Worm (Caenorhabditis elegans) whole organism, L3 larva: Measurements from ENCODE around the gene ugt-45.

Experiments
- R02D3.7 ChIP-seq: fragments of 150-350 bp; optimal IDR thresholded peaks from 2 replicates; lab custom pipeline; 2014; ENCODE audit warnings: missing biosample characterization, missing genetic modification characterization
- ZK546.5 ChIP-seq: sonication (generic microtip); optimal IDR thresholded peaks from 2 replicates; lab custom pipeline; 2017; ENCODE audit warnings: missing biosample characterization, missing genetic modification characterization
- aly-2 ChIP-seq: fragments of 150-350 bp; optimal IDR thresholded peaks from 2 replicates; lab custom pipeline; 2014; ENCODE audit warnings: missing biosample characterization, missing genetic modification characterization
- ama-1 ChIP-seq: fragments of 150-350 bp; optimal IDR thresholded peaks from 2 replicates; lab custom pipeline; 2018
- ceh-28 ChIP-seq: fragments of 150-350 bp; optimal IDR thresholded peaks from 2 replicates; lab custom pipeline; 2014; ENCODE audit warnings: missing biosample characterization, missing genetic modification reagents, missing genetic modification characterization
- ceh-82 ChIP-seq: fragments of 150-350 bp; optimal IDR thresholded peaks from 2 replicates; lab custom pipeline; 2014; ENCODE audit warnings: missing biosample characterization, missing genetic modification characterization
- ceh-9 ChIP-seq: sonication (generic microtip); optimal IDR thresholded peaks from 2 replicates; lab custom pipeline; 2018; ENCODE audit warnings: missing biosample characterization, missing genetic modification characterization
- egl-5 ChIP-seq: fragments of 150-350 bp; optimal IDR thresholded peaks from 2 replicates; lab custom pipeline; 2017; ENCODE audit warnings: missing biosample characterization, missing genetic modification reagents, missing genetic modification characterization, inconsistent platforms
- elt-2 ChIP-seq: sonication (generic microtip); optimal IDR thresholded peaks from 2 replicates; lab custom pipeline; 2016; ENCODE audit warnings: missing genetic modification reagents, mild to moderate bottlenecking, missing genetic modification characterization, missing compliant biosample characterization
- elt-3 ChIP-seq, 3 experiments: fragments of 150-350 bp in 1 of 3; sonication (generic microtip) in 2 of 3; optimal IDR thresholded peaks; 2 replicates in 2 of 3; 4 replicates in 1 of 3; lab custom pipeline; 2014 to 2017; ENCODE audit warnings: missing biosample characterization in 3 of 3, missing genetic modification characterization in 3 of 3
- fos-1 ChIP-seq: fragments of 150-350 bp; optimal IDR thresholded peaks from 2 replicates; lab custom pipeline; 2014; ENCODE audit warnings: missing biosample characterization, missing genetic modification characterization
- hmg-11 ChIP-seq: sonication (generic microtip); optimal IDR thresholded peaks from 2 replicates; lab custom pipeline; 2016; ENCODE audit warnings: missing genetic modification characterization, missing compliant biosample characterization
- jun-1 ChIP-seq: fragments of 150-350 bp; optimal IDR thresholded peaks from 2 replicates; lab custom pipeline; 2014; ENCODE audit warnings: missing biosample characterization, missing genetic modification reagents, missing genetic modification characterization
- lin-15B ChIP-seq: fragments of 150-350 bp; optimal IDR thresholded peaks from 2 replicates; lab custom pipeline; 2014; ENCODE audit warnings: missing biosample characterization, missing genetic modification characterization
- lin-39 ChIP-seq: fragments of 150-350 bp; optimal IDR thresholded peaks from 2 replicates; lab custom pipeline; 2018; ENCODE audit warnings: missing biosample characterization, missing genetic modification reagents, missing genetic modification characterization
- lsy-12 ChIP-seq: sonication (generic microtip); optimal IDR thresholded peaks from 2 replicates; lab custom pipeline; 2016; ENCODE audit warnings: mild to moderate bottlenecking, missing genetic modification characterization, missing compliant biosample characterization
- mdl-1 ChIP-seq: fragments of 150-350 bp; optimal IDR thresholded peaks from 2 replicates; lab custom pipeline; 2014; ENCODE audit warnings: missing biosample characterization, missing genetic modification characterization
- mml-1 ChIP-seq: fragments of 150-350 bp; sonication (generic microtip); optimal IDR thresholded peaks from 3 replicates; lab custom pipeline; 2014; ENCODE audit warnings: missing biosample characterization, missing genetic modification characterization
- nfya-1 ChIP-seq: sonication (generic microtip); optimal IDR thresholded peaks from 2 replicates; lab custom pipeline; 2017; ENCODE audit warnings: missing genetic modification characterization, mild to moderate bottlenecking, missing compliant biosample characterization, antibody characterized with exemption, moderate library complexity; ENCODE audit not compliant: insufficient read depth
- nhr-11 ChIP-seq: fragments of 150-350 bp; optimal IDR thresholded peaks from 2 replicates; lab custom pipeline; 2014; ENCODE audit warnings: missing biosample characterization, missing genetic modification characterization
- nhr-12 ChIP-seq: fragments of 150-350 bp; optimal IDR thresholded peaks from 2 replicates; lab custom pipeline; 2014; ENCODE audit warnings: missing biosample characterization, missing genetic modification characterization
- nhr-23 ChIP-seq: fragments of 150-350 bp; optimal IDR thresholded peaks from 2 replicates; lab custom pipeline; 2014; ENCODE audit warnings: missing biosample characterization, missing genetic modification reagents, missing genetic modification characterization
- nhr-25 ChIP-seq: sonication (generic microtip); optimal IDR thresholded peaks from 2 replicates; lab custom pipeline; 2017; ENCODE audit warnings: missing biosample characterization, missing genetic modification characterization
- nhr-28 ChIP-seq: fragments of 150-350 bp; optimal IDR thresholded peaks from 2 replicates; lab custom pipeline; 2014; ENCODE audit warnings: missing biosample characterization, missing genetic modification characterization
- nhr-43 ChIP-seq: sonication (generic microtip); optimal IDR thresholded peaks from 2 replicates; lab custom pipeline; 2016; ENCODE audit warnings: mild to moderate bottlenecking, missing genetic modification characterization, missing compliant biosample characterization; ENCODE audit not compliant: poor library complexity, severe bottlenecking
- nhr-67 ChIP-seq: fragments of 150-350 bp; optimal IDR thresholded peaks from 2 replicates; lab custom pipeline; 2014; ENCODE audit warnings: missing biosample characterization, missing genetic modification characterization
- nhr-76 ChIP-seq: fragments of 150-350 bp; sonication (generic microtip); optimal IDR thresholded peaks from 5 replicates; lab custom pipeline; 2014; ENCODE audit warnings: missing biosample characterization, missing genetic modification characterization
- nhr-77 ChIP-seq: fragments of 150-350 bp; optimal IDR thresholded peaks from 2 replicates; lab custom pipeline; 2014; ENCODE audit warnings: missing biosample characterization, missing genetic modification characterization
- pha-4 ChIP-seq: fragments of 150-350 bp; optimal IDR thresholded peaks from 2 replicates; lab custom pipeline; 2014; ENCODE audit warnings: missing biosample characterization, missing genetic modification reagents, missing genetic modification characterization
- pqm-1 ChIP-seq: fragments of 150-350 bp; optimal IDR thresholded peaks from 2 replicates; lab custom pipeline; 2017; ENCODE audit warnings: missing biosample characterization, missing genetic modification characterization, inconsistent platforms
- skn-1 ChIP-seq: fragments of 150-350 bp; optimal IDR thresholded peaks from 2 replicates; lab custom pipeline; 2014; ENCODE audit warnings: missing biosample characterization, missing genetic modification characterization
- snpc-4 ChIP-seq: fragments of 150-350 bp; optimal IDR thresholded peaks from 2 replicates; lab custom pipeline; 2014; ENCODE audit warnings: missing biosample characterization, missing genetic modification characterization
- tbx-2 ChIP-seq: sonication (generic microtip); optimal IDR thresholded peaks from 2 replicates; lab custom pipeline; 2016; ENCODE audit warnings: mild to moderate bottlenecking, missing genetic modification characterization, missing compliant biosample characterization
- unc-39 ChIP-seq: sonication (generic microtip); optimal IDR thresholded peaks from 4 replicates; lab custom pipeline; 2017; ENCODE audit warnings: missing biosample characterization, missing genetic modification characterization
- unc-62 ChIP-seq: fragments of 150-350 bp; sonication (generic microtip); optimal IDR thresholded peaks from 4 replicates; lab custom pipeline; 2014; ENCODE audit warnings: missing biosample characterization, missing genetic modification reagents, missing genetic modification characterization
- zag-1 ChIP-seq: fragments of 150-350 bp; optimal IDR thresholded peaks from 2 replicates; lab custom pipeline; 2014; ENCODE audit warnings: missing biosample characterization, missing genetic modification characterization
- ztf-11 ChIP-seq: fragments of 150-350 bp; optimal IDR thresholded peaks from 2 replicates; lab custom pipeline; 2014; ENCODE audit warnings: missing biosample characterization, missing genetic modification characterization

The ugt-45 gene

ce11 chrIV:3755355-3755754, 4.5 kb upstream of the ugt-45 start, which contains the start of gene Y37E11AR.7:
TSS of gene Y37E11AR.7 (minus strand) at chrIV:3755455.
- no peak for TF ChIP-seq nhr-67 (tag; lab: Kevin White, UChicago)
- no peak for TF ChIP-seq pha-4
- TF ChIP-seq nhr-76 (tag; lab: Kevin White, UChicago) = no peak
- TF ChIP-seq mdl-1 (tag; lab: Kevin White, UChicago) = no peak
- TF ChIP-seq nhr-77 = no peak
- TF ChIP-seq aly-2 (tag; lab: Kevin White, UChicago) = no peak
- TF ChIP-seq lin-39 (tag; lab: Kevin White, UChicago) = no peak
- no peak for TF ChIP-seq ceh-9 (tag; lab: Kevin White, UChicago)
- no peak for TF ChIP-seq elt-3 (tag; optimal IDR thresholded peaks at IDR 0.05; lab: Kevin White, UChicago)
- no peak for TF ChIP-seq nhr-28
- TF ChIP-seq ZK546.5 = no peak
- TF ChIP-seq skn-1 (tag; lab: Kevin White, UChicago) = no peak
- no peak for TF ChIP-seq unc-39 (tag; lab: Kevin White, UChicago)

- TF ChIP-seq mml-1 (no peak), zag-1 (tag; lab: Kevin White, UChicago) (no peak), lsy-12 (no peak), nhr-23 (no peak)
- TF ChIP-seq, all 47 proteins: peak for 0
Observed at ce11 chrIV:3752276-3752675, 1.4 kb upstream of the ugt-45 start.

- no peak for TF ChIP-seq lin-39 (tag; lab: Kevin White, UChicago)
- TF ChIP-seq elt-2 = no peak
- no peak for TF ChIP-seq ztf-11 (tag; lab: Kevin White, UChicago)
- TF ChIP-seq nhr-25 (tag; lab: Kevin White, UChicago) = no peak
- no peak for TF ChIP-seq unc-62
- TF ChIP-seq ama-1 (lab: Kevin White, UChicago) = no peak
- no peak for TF ChIP-seq ceh-28 (tag; lab: Kevin White, UChicago)
- TF ChIP-seq ceh-82 (tag; lab: Kevin White, UChicago) = no peak
Observed at ce11 chrIV:3745806-3746205, 5.1 kb downstream of the ugt-45 start.

ce11 chrIV:3743748-3744147, 7.2 kb downstream of the ugt-45 start, which contains the start of gene siah-1:
TSS of gene siah-1 (plus strand) at chrIV:3744048.
- no peak for TF ChIP-seq ceh-9 (tag; lab: Kevin White, UChicago)
- peak; percentile 25 for TF ChIP-seq elt-2
- peak; percentile 22 for TF ChIP-seq pqm-1

- TF ChIP-seq jun-1 (tag; lab: Kevin White, UChicago) (peak; percentile 85), fos-1 (no peak), lin-39 (tag; lab: Kevin White, UChicago) (peak; percentile 82), ZK546.5 (no peak), nhr-23 (peak; percentile 75), R02D3.7 (tag; lab: Kevin White, UChicago) (peak; percentile 60), nhr-11 (no peak), ztf-11 (tag; lab: Kevin White, UChicago) (no peak), pqm-1 (peak; percentile 72), ceh-28 (tag; lab: Kevin White, UChicago) (peak; percentile 95), pha-4 (peak; percentile 75), nhr-25 (tag; lab: Kevin White, UChicago) (peak; percentile 88), hmg-11 (tag; lab: Kevin White, UChicago) (peak; percentile 90), lin-15B (peak; percentile 78), ama-1 (lab: Kevin White, UChicago) (peak; percentile 31), egl-5 (tag; lab: Kevin White, UChicago) (peak; percentile 86), zag-1 (tag; lab: Kevin White, UChicago) (no peak), nfya-1 (peak; percentile 93), skn-1 (tag; lab: Kevin White, UChicago) (peak; percentile 80), nhr-28 (no peak), nhr-12 (tag; lab: Kevin White, UChicago) (no peak), mdl-1 (tag; lab: Kevin White, UChicago) (peak; percentile 33), elt-2 (peak; percentile 66), nhr-43 (tag; lab: Kevin White, UChicago) (peak; percentile 51), nhr-67 (tag; lab: Kevin White, UChicago) (no peak), tbx-2 (tag; lab: Kevin White, UChicago) (peak; percentile 60), snpc-4 (tag; lab: Kevin White, UChicago) (peak; percentile 36), unc-39 (tag; lab: Kevin White, UChicago) (no peak), lsy-12 (peak; percentile 48), unc-62 (no peak), nhr-77 (peak; percentile 10), nhr-76 (tag; lab: Kevin White, UChicago) (no peak), aly-2 (tag; lab: Kevin White, UChicago) (no peak), ceh-9 (tag; lab: Kevin White, UChicago) (no peak)
Observed at ce11 chrIV:3742426-3742839, 8.5 kb downstream of the ugt-45 start.
